Worm (Caenorhabditis elegans) whole organism, L4 larva: Measurements from ENCODE around the gene npr-7.

Source experiments
- F26F4.8 ChIP-seq: fragments of 200-800 bp; sonication (Bioruptor generic); conservative IDR thresholded peaks from 2 replicates; pipeline ENCODE4 v1.3.6; 2022; ENCODE audit warnings: missing genetic modification characterization, missing compliant biosample characterization
- F49E8.2 ChIP-seq: sonication (generic microtip); optimal IDR thresholded peaks from 2 replicates; lab custom pipeline; 2016; ENCODE audit warnings: missing compliant biosample characterization, mild to moderate bottlenecking, missing genetic modification characterization, borderline replicate concordance
- T20F7.1 ChIP-seq: fragments of 200-800 bp; sonication (Bioruptor generic); optimal IDR thresholded peaks from 2 replicates; lab custom pipeline; 2018; ENCODE audit warnings: mild to moderate bottlenecking, missing genetic modification characterization, missing compliant biosample characterization
- Y5F2A.4 ChIP-seq: fragments of 200-800 bp; sonication (Bioruptor generic); optimal IDR thresholded peaks from 2 replicates; lab custom pipeline; 2018; ENCODE audit warnings: mild to moderate bottlenecking, missing genetic modification characterization, missing compliant biosample characterization
- aha-1 ChIP-seq: fragments of 150-350 bp; peaks from one replicate; lab custom pipeline; 2014; ENCODE audit warnings: missing biosample characterization, missing genetic modification characterization
- ceh-28 ChIP-seq: fragments of 150-350 bp; optimal IDR thresholded peaks from 2 replicates; lab custom pipeline; 2014; ENCODE audit warnings: missing biosample characterization, missing genetic modification reagents, missing genetic modification characterization
- ceh-62 ChIP-seq: sonication (generic microtip); optimal IDR thresholded peaks from 2 replicates; lab custom pipeline; 2017; ENCODE audit warnings: missing biosample characterization, missing genetic modification characterization
- daf-19 ChIP-seq: fragments of 200-800 bp; sonication (Bioruptor generic); conservative IDR thresholded peaks from 2 replicates; pipeline ENCODE4 v1.3.6; 2022; ENCODE audit warnings: missing genetic modification characterization, missing compliant biosample characterization
- dmd-6 ChIP-seq: fragments of 200-800 bp; sonication (Bioruptor generic); IDR thresholded peaks from 2 replicates; pipeline ENCODE4 v1.3.6; 2022; ENCODE audit warnings: missing genetic modification reagents, missing genetic modification characterization, missing compliant biosample characterization
- dmd-9 ChIP-seq: fragments of 200-800 bp; sonication (Bioruptor generic); IDR thresholded peaks from 2 replicates; pipeline ENCODE4 v1.3.6; 2022; ENCODE audit warnings: missing genetic modification reagents, missing genetic modification characterization, missing compliant biosample characterization
- duxl-1 ChIP-seq: sonication (generic microtip); optimal IDR thresholded peaks from 2 replicates; lab custom pipeline; 2016; ENCODE audit warnings: mild to moderate bottlenecking, missing genetic modification characterization, moderate library complexity, missing compliant biosample characterization; ENCODE audit not compliant: poor library complexity
- fkh-10 ChIP-seq: fragments of 150-350 bp; optimal IDR thresholded peaks from 2 replicates; lab custom pipeline; 2014; ENCODE audit warnings: missing biosample characterization, missing genetic modification reagents, missing genetic modification characterization
- hif-1 ChIP-seq, 2 experiments: sonication (generic microtip); optimal IDR thresholded peaks; 2 replicates each; lab custom pipeline; 2016 to 2017; ENCODE audit warnings: missing compliant biosample characterization in 2 of 2, missing genetic modification characterization in 2 of 2, missing genetic modification reagents in 2 of 2, missing genotype in 2 of 2, mild to moderate bottlenecking in 1 of 2
- hlh-11 ChIP-seq: fragments of 200-800 bp; sonication (Bioruptor generic); optimal IDR thresholded peaks from 2 replicates; lab custom pipeline; 2018; ENCODE audit warnings: mild to moderate bottlenecking, missing genetic modification characterization, missing compliant biosample characterization
- hlh-30 ChIP-seq: sonication (generic microtip); optimal IDR thresholded peaks from 2 replicates; lab custom pipeline; 2017; ENCODE audit warnings: antibody characterized with exemption, mild to moderate bottlenecking, missing genetic modification characterization, missing compliant biosample characterization; ENCODE audit not compliant: insufficient read depth
- lim-7 ChIP-seq: fragments of 200-800 bp; sonication (Bioruptor generic); IDR thresholded peaks from 2 replicates; pipeline ENCODE4 v1.3.6; 2022; ENCODE audit warnings: missing genetic modification characterization, missing compliant biosample characterization
- lin-38 ChIP-seq: fragments of 200-800 bp; sonication (Bioruptor generic); IDR thresholded peaks from 2 replicates; pipeline ENCODE4 v1.3.6; 2022; ENCODE audit warnings: missing genetic modification reagents, missing genetic modification characterization, missing compliant biosample characterization
- madf-9 ChIP-seq: fragments of 200-800 bp; sonication (Bioruptor generic); conservative IDR thresholded peaks from 2 replicates; pipeline ENCODE4 v1.3.6; 2022; ENCODE audit warnings: missing genetic modification reagents, missing genetic modification characterization, missing compliant biosample characterization
- mep-1 ChIP-seq: fragments of 150-350 bp; sonication (generic microtip); optimal IDR thresholded peaks from 3 replicates; lab custom pipeline; 2014; ENCODE audit warnings: missing biosample characterization, missing genetic modification characterization
- mes-2 ChIP-seq: sonication (generic microtip); optimal IDR thresholded peaks from 2 replicates; lab custom pipeline; 2016; ENCODE audit warnings: missing genotype, mild to moderate bottlenecking, missing genetic modification characterization, missing compliant biosample characterization; ENCODE audit not compliant: poor library complexity, severe bottlenecking
- mxl-2 ChIP-seq: fragments of 200-800 bp; sonication (Bioruptor generic); conservative IDR thresholded peaks from 2 replicates; pipeline ENCODE4 v1.3.6; 2022; ENCODE audit warnings: missing genetic modification reagents, missing genetic modification characterization, missing compliant biosample characterization
- nhr-237 ChIP-seq: sonication (generic microtip); optimal IDR thresholded peaks from 2 replicates; lab custom pipeline; 2017; ENCODE audit warnings: missing biosample characterization, missing genetic modification characterization
- nhr-28 ChIP-seq: fragments of 150-350 bp; optimal IDR thresholded peaks from 2 replicates; lab custom pipeline; 2014; ENCODE audit warnings: missing biosample characterization, missing genetic modification characterization
- nhr-42 ChIP-seq: fragments of 200-800 bp; sonication (Bioruptor generic); IDR thresholded peaks from 2 replicates; pipeline ENCODE4 v1.3.6; 2022; ENCODE audit warnings: missing genetic modification characterization, missing compliant biosample characterization
- nhr-48 ChIP-seq: sonication (generic microtip); optimal IDR thresholded peaks from 2 replicates; lab custom pipeline; 2016; ENCODE audit warnings: mild to moderate bottlenecking, missing genetic modification characterization, missing compliant biosample characterization
- pha-4 ChIP-seq, 2 experiments: fragments of 150-350 bp in 1 of 2; fragments of 200-800 bp in 1 of 2; sonication (Bioruptor generic) in 1 of 2; IDR thresholded peaks in 1 of 2; optimal IDR thresholded peaks in 1 of 2; 2 replicates each; pipeline versions ENCODE4 v1.3.6 to Lab custom; 2014 to 2022; ENCODE audit warnings: missing genetic modification characterization in 2 of 2, missing genetic modification reagents in 2 of 2, missing biosample characterization in 1 of 2, missing compliant biosample characterization in 1 of 2
- rbr-2 ChIP-seq: sonication (generic microtip); optimal IDR thresholded peaks from 2 replicates; lab custom pipeline; 2016; ENCODE audit warnings: missing genotype, missing genetic modification characterization, missing compliant biosample characterization
- snpc-1.2 ChIP-seq: fragments of 200-800 bp; sonication (Bioruptor generic); IDR thresholded peaks from 2 replicates; pipeline ENCODE4 v1.3.6; 2022; ENCODE audit warnings: missing genetic modification reagents, missing genetic modification characterization, missing compliant biosample characterization
- spr-3 ChIP-seq: fragments of 200-800 bp; sonication (Bioruptor generic); optimal IDR thresholded peaks from 2 replicates; lab custom pipeline; 2018; ENCODE audit warnings: mild to moderate bottlenecking, missing genetic modification characterization, missing compliant biosample characterization
- tag-97 ChIP-seq: fragments of 200-800 bp; sonication (Bioruptor generic); IDR thresholded peaks from 2 replicates; pipeline ENCODE4 v1.3.6; 2022; ENCODE audit warnings: missing genetic modification characterization, missing compliant biosample characterization
- unc-62 ChIP-seq, 3 experiments: fragments of 150-350 bp in 1 of 3; sonication (generic microtip); optimal IDR thresholded peaks in 2 of 3; peaks in 1 of 3; 1 replicate in 1 of 3; 2 replicates in 2 of 3; lab custom pipeline; 2014 to 2017; ENCODE audit warnings: missing biosample characterization in 3 of 3, missing genetic modification characterization in 3 of 3, missing genetic modification reagents in 3 of 3, missing genotype in 1 of 3
- zag-1 ChIP-seq: fragments of 150-350 bp; optimal IDR thresholded peaks from 2 replicates; lab custom pipeline; 2014; ENCODE audit warnings: missing biosample characterization, missing genetic modification characterization
- zfp-2 ChIP-seq: sonication (generic microtip); optimal IDR thresholded peaks from 2 replicates; lab custom pipeline; 2016; ENCODE audit warnings: mild to moderate bottlenecking, missing genetic modification characterization, missing compliant biosample characterization
- zfp-3 ChIP-seq: fragments of 200-800 bp; sonication (Bioruptor generic); conservative IDR thresholded peaks from 2 replicates; pipeline ENCODE4 v1.3.6; 2022; ENCODE audit warnings: missing genetic modification reagents, missing genetic modification characterization, missing compliant biosample characterization

npr-7 gene

DNA sequence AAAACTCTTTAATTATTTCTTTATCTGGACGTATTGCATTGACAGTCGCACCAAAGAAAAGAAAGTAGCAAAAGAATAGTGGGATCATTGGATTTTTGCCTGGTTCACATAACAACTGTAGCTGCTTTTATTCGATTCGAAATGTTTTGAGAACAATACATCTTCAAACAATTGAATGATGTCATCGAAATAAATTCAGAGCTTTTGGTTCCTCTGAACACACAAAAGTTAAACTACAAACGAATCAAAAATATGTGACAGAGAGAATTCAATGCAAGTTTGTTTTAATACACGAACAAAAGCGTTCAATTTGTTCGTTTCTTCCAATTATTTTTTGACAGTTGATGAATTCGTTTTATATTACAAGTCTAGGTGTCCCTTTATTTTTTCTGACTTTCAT lies 7.8 kb downstream of the npr-7 start, which contains the start of gene H29C22.1:
Gene H29C22.1, minus strand, starts transcription at position 101 of the 400 bp plus-strand sequence.
- TF ChIP-seq mxl-2 (no peak), nhr-237 (tag; lab: Kevin White, UChicago) (no peak), nhr-48 (tag; lab: Kevin White, UChicago) (no peak), tag-97 (GFP tag; lab: Robert Waterston, UW) (no peak), mes-2 (tag; lab: Kevin White, UChicago) (no peak), F26F4.8 (GFP tag; lab: Robert Waterston, UW) (no peak), spr-3 (GFP tag; lab: Kevin White, UChicago) (no peak), lim-7 (GFP tag; lab: Robert Waterston, UW) (no peak), snpc-1.2 (GFP tag; lab: Robert Waterston, UW) (no peak), dmd-9 (GFP tag; lab: Robert Waterston, UW) (no peak), Y5F2A.4 (GFP tag; lab: Kevin White, UChicago) (no peak), ceh-28 (tag; lab: Kevin White, UChicago) (no peak), pha-4 (GFP tag; IDR thresholded peaks at IDR 0.05; lab: Robert Waterston, UW) (no peak), pha-4 (tag; optimal IDR thresholded peaks at IDR 0.05; lab: Kevin White, UChicago) (no peak), zag-1 (tag; lab: Kevin White, UChicago) (no peak), nhr-28 (tag; lab: Kevin White, UChicago) (no peak), T20F7.1 (GFP tag; lab: Kevin White, UChicago) (no peak), hif-1 (tag; optimal IDR thresholded peaks at IDR 0.05; lab: Kevin White, UChicago) (no peak), hlh-30 (tag; lab: Kevin White, UChicago) (no peak)

DNA sequence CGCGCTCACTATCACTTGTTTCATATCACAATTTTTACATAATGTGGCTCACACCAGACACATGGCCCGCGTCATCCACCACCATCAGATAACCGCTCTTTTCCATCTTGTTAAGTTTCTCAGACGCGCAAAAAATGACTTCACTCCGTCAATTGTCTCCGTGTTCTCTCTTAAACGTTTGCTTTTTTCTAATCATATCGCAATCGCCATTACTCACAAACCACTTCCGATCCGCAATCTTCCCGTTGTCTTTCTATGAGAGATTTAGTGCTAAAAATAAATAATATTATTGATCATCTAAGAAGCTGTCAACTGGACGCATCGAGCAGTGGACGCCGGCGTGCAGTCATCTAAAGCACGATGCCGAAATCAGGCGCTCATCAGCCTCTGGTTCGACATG lies 15.6 kb downstream of the npr-7 start, which contains the start of gene tmc-2:
Gene tmc-2, plus strand, starts transcription at position 301 of the 400 bp plus-strand sequence.
- TF ChIP-seq madf-9 (GFP tag; lab: Robert Waterston, UW), result no peak
- TF ChIP-seq nhr-42 (GFP tag; lab: Robert Waterston, UW), result no peak
- TF ChIP-seq F49E8.2, result no peak
- no peak for TF ChIP-seq rbr-2 (tag; lab: Kevin White, UChicago)
- no peak for TF ChIP-seq lin-38
- no peak for TF ChIP-seq spr-3 (GFP tag; lab: Kevin White, UChicago)
- no peak for TF ChIP-seq nhr-48 (tag; lab: Kevin White, UChicago)
- no peak for TF ChIP-seq ceh-62 (tag; lab: Kevin White, UChicago)
- no peak for TF ChIP-seq mxl-2
- no peak for TF ChIP-seq ceh-28 (tag; lab: Kevin White, UChicago)
- TF ChIP-seq fkh-10 (GFP tag; lab: Kevin White, UChicago), result no peak
- no peak for TF ChIP-seq mes-2 (tag; lab: Kevin White, UChicago)
- no peak for TF ChIP-seq zfp-3 (GFP tag; lab: Robert Waterston, UW)
- no peak for TF ChIP-seq daf-19 (GFP tag; lab: Robert Waterston, UW)
- TF ChIP-seq dmd-6, result no peak
- no peak for TF ChIP-seq mep-1 (tag; lab: Kevin White, UChicago)
- no peak for TF ChIP-seq zag-1 (tag; lab: Kevin White, UChicago)
- no peak for TF ChIP-seq F26F4.8 (GFP tag; lab: Robert Waterston, UW)

DNA sequence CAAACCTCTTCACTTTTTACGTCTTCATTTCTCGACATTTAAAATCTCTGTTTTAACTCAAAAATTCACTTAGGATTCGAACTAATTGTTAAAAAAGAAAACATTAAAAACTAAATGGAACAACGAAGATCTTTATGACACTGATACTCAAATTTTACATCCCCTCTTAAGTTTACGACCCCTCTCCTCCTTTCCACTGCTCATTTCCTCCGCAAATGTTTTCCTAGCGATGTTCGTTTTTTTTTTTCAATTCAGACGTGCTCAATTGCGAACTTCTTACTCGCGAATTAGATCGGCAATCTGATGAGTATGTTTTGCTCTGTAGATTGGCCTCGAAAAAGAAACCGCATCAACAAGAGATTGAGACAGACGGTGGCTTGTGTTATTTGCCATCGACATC lies 16.2 kb downstream of the npr-7 start:
- TF ChIP-seq unc-62 (GFP tag; optimal IDR thresholded peaks at IDR 0.05 in 1 of 2; lab: Kevin White, UChicago), result peak in 1 of 2 experiments; percentile 95
- no peak for TF ChIP-seq unc-62 (tag; optimal IDR thresholded peaks at IDR 0.05; lab: Kevin White, UChicago)
- no peak for TF ChIP-seq zfp-2 (tag; lab: Kevin White, UChicago)

DNA sequence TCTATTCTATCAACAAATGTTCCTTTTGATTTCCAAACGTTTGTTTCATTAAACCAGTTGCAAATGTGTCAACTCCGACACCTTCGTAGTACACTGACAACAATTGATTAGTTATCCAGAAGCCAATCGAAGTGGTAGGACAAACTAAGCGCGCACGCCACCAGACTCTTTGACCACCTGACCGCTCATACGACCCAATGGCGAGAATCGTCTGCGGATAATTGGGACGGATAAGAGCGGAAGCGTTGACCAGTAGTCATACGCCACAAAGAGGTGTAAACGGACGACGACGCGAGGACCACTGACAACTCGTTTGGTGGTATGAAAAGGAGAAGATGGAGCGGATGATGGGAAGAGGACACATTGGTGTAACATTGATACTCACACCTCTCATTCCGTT lies 18.6 kb downstream of the npr-7 start:
- TF ChIP-seq hlh-30 (tag; lab: Kevin White, UChicago) (peak; percentile 33), duxl-1 (tag; lab: Kevin White, UChicago) (no peak), hlh-11 (peak; percentile 28), aha-1 (peak; percentile 49), unc-62 (GFP tag; optimal IDR thresholded peaks at IDR 0.05 in 1 of 2; lab: Kevin White, UChicago) (peak in 1 of 2 experiments; percentile 60), unc-62 (tag; optimal IDR thresholded peaks at IDR 0.05; lab: Kevin White, UChicago) (no peak)
